Fruit fly (Drosophila melanogaster) S2 (cell line): Measurements from ENCODE around the gene Amacr.

Source experiments
- CG8478 ChIP-seq: fragments of >200 bp; optimal IDR thresholded peaks from 2 replicates; lab custom pipeline; 2018
- CTCF ChIP-seq, 2 experiments: fragments of >200 bp; optimal IDR thresholded peaks; 2 replicates each; lab custom pipeline; 2018

DNA sequence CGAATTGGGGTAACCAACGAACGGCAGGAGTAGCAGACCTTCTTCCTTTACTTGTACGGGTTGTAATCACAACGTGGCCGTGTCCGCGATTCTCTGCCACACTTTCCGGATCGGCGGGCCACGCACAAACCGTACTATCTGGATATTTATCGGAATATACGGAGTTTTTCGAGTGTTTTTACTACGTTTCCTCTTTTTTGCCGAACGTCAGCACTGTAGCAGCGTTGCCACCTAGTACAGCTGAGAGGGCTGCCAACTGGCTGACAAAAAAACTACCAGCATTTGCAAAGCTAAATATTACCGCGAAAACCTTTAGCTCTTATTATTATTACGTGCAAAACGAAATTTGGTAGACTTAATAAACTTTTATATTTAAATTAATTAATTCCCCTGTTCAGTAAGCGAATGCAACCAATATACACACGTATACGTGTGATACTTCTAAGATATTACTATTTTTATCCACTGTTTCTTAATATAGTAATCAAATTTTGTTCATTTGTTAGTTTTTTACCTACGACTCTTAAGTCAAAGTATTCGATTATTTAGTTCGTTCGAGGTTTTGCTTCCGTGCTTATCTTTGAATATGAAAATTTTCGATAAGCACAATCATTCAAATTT, 18.0 kb downstream of the Amacr start, which contains the start of gene TM9SF2:
- TF ChIP-seq CG8478 (no peak), CTCF (optimal IDR thresholded peaks at IDR 0.05; lab: Kevin White, UChicago) (no peak)
